Worm (Caenorhabditis elegans): ENCODE results near the gene F25D1.3.

Gene F25D1.3

DNA sequence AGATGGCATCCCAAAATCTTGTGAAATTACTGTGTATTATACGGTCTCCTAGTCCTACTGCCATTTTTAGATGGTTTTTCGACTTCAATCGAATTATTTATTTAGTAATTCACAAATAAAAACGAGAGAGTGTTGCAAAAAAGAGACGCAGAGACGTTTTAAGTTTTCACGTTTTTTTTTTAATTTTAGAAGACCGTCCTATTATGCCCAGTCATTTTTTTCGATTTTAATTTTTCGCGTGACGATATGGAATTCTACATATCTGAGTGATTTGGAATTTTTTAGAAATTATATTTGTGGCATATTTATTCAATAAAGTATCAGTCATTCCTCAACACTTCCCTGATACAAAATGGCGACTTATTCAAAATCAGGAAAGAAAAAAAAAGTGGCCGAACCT lies 31.8 kb upstream of the F25D1.3 start, which contains the start of gene C35A5.4:
Gene C35A5.4, plus strand, starts transcription at position 301 of the 400 bp plus-strand sequence.
- TF ChIP-seq scrt-1 (GFP tag; IDR thresholded peaks at IDR 0.05) (no peak), aly-1 (tag; optimal IDR thresholded peaks at IDR 0.05) (no peak), ama-1 (optimal IDR thresholded peaks at IDR 0.05) (no peak), hmg-4 (GFP tag; optimal IDR thresholded peaks at IDR 0.05) (no peak), sea-1 (GFP tag; conservative IDR thresholded peaks at IDR 0.05) (no peak), hnd-1 (tag; optimal IDR thresholded peaks at IDR 0.05) (no peak), flt-1 (GFP tag; IDR thresholded peaks at IDR 0.05) (no peak)

DNA sequence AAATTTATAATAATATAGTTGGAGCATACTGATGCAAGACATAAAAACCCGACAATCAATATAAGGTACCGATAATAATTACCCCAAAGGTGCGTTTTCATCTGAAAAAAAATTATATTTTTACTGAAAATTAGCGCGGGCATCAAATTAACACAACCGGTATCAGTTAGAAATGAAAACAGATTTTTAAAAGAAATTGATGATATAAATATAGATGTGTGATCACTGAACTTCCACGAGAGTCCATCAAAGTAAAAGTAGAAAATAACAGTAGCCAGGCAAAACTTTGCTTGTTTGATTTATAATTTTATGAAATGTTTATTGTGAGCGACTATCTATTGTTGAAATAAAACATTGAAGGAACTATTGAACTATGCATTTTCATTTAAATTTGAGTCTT lies 27.2 kb upstream of the F25D1.3 start, which contains the start of gene C35A5.3:
Gene C35A5.3, minus strand, starts transcription at position 101 of the 400 bp plus-strand sequence.
- TF ChIP-seq sea-1 (GFP tag; conservative IDR thresholded peaks at IDR 0.05) (no peak), tra-4 (tag; optimal IDR thresholded peaks at IDR 0.05) (no peak), hmg-4 (GFP tag; optimal IDR thresholded peaks at IDR 0.05) (no peak), tbx-37 (GFP tag; conservative IDR thresholded peaks at IDR 0.05) (no peak), ceh-13 (GFP tag; optimal IDR thresholded peaks at IDR 0.05) (no peak), pes-1 (GFP tag; IDR thresholded peaks at IDR 0.05) (no peak), ama-1 (optimal IDR thresholded peaks at IDR 0.05) (no peak), F13C5.2 (tag; optimal IDR thresholded peaks at IDR 0.05) (no peak), tbx-11 (GFP tag; IDR thresholded peaks at IDR 0.05) (no peak), hmbx-1 (tag; optimal IDR thresholded peaks at IDR 0.05) (no peak), ceh-36 (tag; optimal IDR thresholded peaks at IDR 0.05) (no peak), flt-1 (GFP tag; IDR thresholded peaks at IDR 0.05) (no peak)

DNA sequence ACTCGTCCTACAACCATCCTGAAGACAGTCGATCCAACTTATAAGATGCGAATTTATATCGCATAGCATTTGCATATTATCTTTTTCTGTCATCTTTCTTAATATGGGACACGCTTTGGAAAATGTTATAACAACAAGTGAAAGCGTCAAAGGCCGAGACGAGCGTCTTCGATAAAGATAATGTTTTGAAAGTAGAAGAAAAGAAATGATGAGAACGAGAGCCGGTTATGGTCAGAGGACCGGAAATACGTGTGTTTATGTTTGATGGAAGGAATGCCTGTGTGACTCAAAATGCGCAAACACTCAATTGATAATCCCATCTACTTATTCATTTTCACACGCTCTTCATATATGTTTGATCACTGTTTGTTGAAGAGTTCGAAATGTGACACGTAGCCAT lies 25.5 kb upstream of the F25D1.3 start, which contains the start of gene C35A5.11:
Gene C35A5.11, minus strand, starts transcription at position 101 of the 400 bp plus-strand sequence.
- TF ChIP-seq sea-1 (GFP tag; conservative IDR thresholded peaks at IDR 0.05): no peak
- no peak for TF ChIP-seq F13C5.2 (tag; optimal IDR thresholded peaks at IDR 0.05)
- TF ChIP-seq ceh-36 (tag; optimal IDR thresholded peaks at IDR 0.05): no peak
- TF ChIP-seq ama-1 (optimal IDR thresholded peaks at IDR 0.05): no peak
- TF ChIP-seq tra-4 (tag; optimal IDR thresholded peaks at IDR 0.05): no peak
- TF ChIP-seq hmbx-1 (tag; optimal IDR thresholded peaks at IDR 0.05): no peak
- TF ChIP-seq flt-1 (GFP tag; IDR thresholded peaks at IDR 0.05): no peak
- TF ChIP-seq ceh-13 (GFP tag; optimal IDR thresholded peaks at IDR 0.05): no peak
- TF ChIP-seq B0310.2 (tag; optimal IDR thresholded peaks at IDR 0.05): no peak
- TF ChIP-seq scrt-1 (GFP tag; IDR thresholded peaks at IDR 0.05): no peak
- no peak for TF ChIP-seq aly-1 (tag; optimal IDR thresholded peaks at IDR 0.05)
- no peak for TF ChIP-seq ets-7 (tag; optimal IDR thresholded peaks at IDR 0.05)
- TF ChIP-seq pes-1 (GFP tag; IDR thresholded peaks at IDR 0.05): no peak
- TF ChIP-seq hnd-1 (tag; optimal IDR thresholded peaks at IDR 0.05): no peak
- TF ChIP-seq tbx-11 (GFP tag; IDR thresholded peaks at IDR 0.05): no peak
- TF ChIP-seq hmg-4 (GFP tag; optimal IDR thresholded peaks at IDR 0.05): no peak
- TF ChIP-seq tbx-37 (GFP tag; conservative IDR thresholded peaks at IDR 0.05): no peak

DNA sequence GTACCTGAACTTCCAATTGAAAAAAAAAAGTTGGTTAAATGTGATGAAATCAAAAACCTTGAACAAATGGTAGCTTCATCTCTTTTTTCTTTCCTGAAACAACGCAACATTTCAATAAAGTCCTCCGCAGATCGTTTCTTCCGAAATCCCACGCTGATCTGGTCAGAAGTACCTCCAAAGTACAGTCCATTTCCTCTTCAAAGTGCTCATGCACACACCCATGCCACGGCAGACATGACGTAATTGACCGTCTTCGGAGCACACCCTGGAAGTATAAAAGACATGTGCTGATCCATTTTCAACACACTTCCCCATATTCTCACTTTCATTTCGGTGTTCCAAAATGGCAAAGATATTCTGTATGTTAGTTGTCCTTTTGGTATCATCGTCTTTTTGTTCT lies 24.6 kb upstream of the F25D1.3 start, which contains the start of gene C35A5.10:
Gene C35A5.10, plus strand, starts transcription at position 301 of the 400 bp plus-strand sequence.
- TF ChIP-seq hnd-1 (tag; optimal IDR thresholded peaks at IDR 0.05) (no peak), tbx-37 (GFP tag; conservative IDR thresholded peaks at IDR 0.05) (no peak), ceh-36 (tag; optimal IDR thresholded peaks at IDR 0.05) (no peak), pes-1 (GFP tag; IDR thresholded peaks at IDR 0.05) (no peak), ets-7 (tag; optimal IDR thresholded peaks at IDR 0.05) (no peak), tra-4 (tag; optimal IDR thresholded peaks at IDR 0.05) (no peak), B0310.2 (tag; optimal IDR thresholded peaks at IDR 0.05) (no peak), hmg-4 (GFP tag; optimal IDR thresholded peaks at IDR 0.05) (no peak), ceh-13 (GFP tag; optimal IDR thresholded peaks at IDR 0.05) (no peak), scrt-1 (GFP tag; IDR thresholded peaks at IDR 0.05) (no peak), F13C5.2 (tag; optimal IDR thresholded peaks at IDR 0.05) (no peak), tbx-11 (GFP tag; IDR thresholded peaks at IDR 0.05) (no peak), ama-1 (optimal IDR thresholded peaks at IDR 0.05) (no peak), flt-1 (GFP tag; IDR thresholded peaks at IDR 0.05) (no peak), aly-1 (tag; optimal IDR thresholded peaks at IDR 0.05) (no peak)

DNA sequence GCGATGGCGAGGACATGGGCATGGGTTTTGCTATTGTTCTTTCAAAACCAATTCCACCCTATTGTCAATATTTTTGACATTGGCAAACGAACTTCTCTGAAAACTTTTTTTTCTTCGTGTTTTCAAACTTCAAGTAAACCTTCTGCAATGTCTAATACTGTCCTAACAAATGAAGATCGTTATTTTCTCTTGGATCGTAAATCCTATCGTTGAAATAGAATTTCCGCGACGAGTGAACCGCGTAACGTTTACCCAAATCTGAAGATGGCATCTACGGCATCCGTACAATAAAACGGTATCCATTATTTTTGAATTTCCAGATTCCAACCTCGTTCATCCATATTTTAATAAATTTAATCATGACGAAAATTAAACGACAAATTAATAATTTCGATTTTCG lies 23.0 kb upstream of the F25D1.3 start, which contains the start of gene C35A5.5:
Gene C35A5.5, plus strand, starts transcription at position 301 of the 400 bp plus-strand sequence.
- TF ChIP-seq tra-4 (tag; optimal IDR thresholded peaks at IDR 0.05): no peak
- no peak for TF ChIP-seq hnd-1 (tag; optimal IDR thresholded peaks at IDR 0.05)
- TF ChIP-seq ama-1 (optimal IDR thresholded peaks at IDR 0.05): no peak
- TF ChIP-seq sea-1 (GFP tag; conservative IDR thresholded peaks at IDR 0.05): no peak
- no peak for TF ChIP-seq scrt-1 (GFP tag; IDR thresholded peaks at IDR 0.05)
- no peak for TF ChIP-seq pes-1 (GFP tag; IDR thresholded peaks at IDR 0.05)
- no peak for TF ChIP-seq tbx-37 (GFP tag; conservative IDR thresholded peaks at IDR 0.05)
- no peak for TF ChIP-seq B0310.2 (tag; optimal IDR thresholded peaks at IDR 0.05)
- TF ChIP-seq aly-1 (tag; optimal IDR thresholded peaks at IDR 0.05): no peak
- no peak for TF ChIP-seq hmg-4 (GFP tag; optimal IDR thresholded peaks at IDR 0.05)
- no peak for TF ChIP-seq hmbx-1 (tag; optimal IDR thresholded peaks at IDR 0.05)
- no peak for TF ChIP-seq flt-1 (GFP tag; IDR thresholded peaks at IDR 0.05)
- no peak for TF ChIP-seq F13C5.2 (tag; optimal IDR thresholded peaks at IDR 0.05)
- TF ChIP-seq ceh-36 (tag; optimal IDR thresholded peaks at IDR 0.05): no peak
- no peak for TF ChIP-seq ets-7 (tag; optimal IDR thresholded peaks at IDR 0.05)
- TF ChIP-seq tbx-11 (GFP tag; IDR thresholded peaks at IDR 0.05): no peak
- no peak for TF ChIP-seq ceh-13 (GFP tag; optimal IDR thresholded peaks at IDR 0.05)

DNA sequence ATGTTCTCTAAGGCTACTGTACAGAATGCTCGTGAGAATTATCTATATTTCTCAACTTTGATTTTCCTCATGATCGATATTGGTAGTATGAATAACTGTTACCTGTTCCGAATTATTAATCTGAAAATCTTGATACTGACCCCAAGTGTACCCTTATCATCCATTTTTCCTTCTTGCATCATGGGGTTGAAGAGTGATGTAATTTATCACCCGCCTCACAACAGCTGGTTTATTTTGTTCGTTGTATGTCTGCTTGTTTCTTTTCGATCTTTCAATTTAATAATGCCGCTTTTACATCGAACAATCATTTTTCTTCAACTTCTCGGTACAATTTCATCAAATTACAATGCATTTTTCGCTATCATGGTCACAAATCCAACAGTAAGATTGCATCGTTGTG lies 19.7 kb upstream of the F25D1.3 start, which contains the start of gene C35A5.6:
Gene C35A5.6, plus strand, starts transcription at position 283 of the 400 bp plus-strand sequence.
- TF ChIP-seq hmg-4 (GFP tag; optimal IDR thresholded peaks at IDR 0.05) (no peak), ceh-36 (tag; optimal IDR thresholded peaks at IDR 0.05) (no peak), aly-1 (tag; optimal IDR thresholded peaks at IDR 0.05) (no peak), flt-1 (GFP tag; IDR thresholded peaks at IDR 0.05) (no peak), B0310.2 (tag; optimal IDR thresholded peaks at IDR 0.05) (no peak), tbx-11 (GFP tag; IDR thresholded peaks at IDR 0.05) (no peak), scrt-1 (GFP tag; IDR thresholded peaks at IDR 0.05) (no peak), tbx-37 (GFP tag; conservative IDR thresholded peaks at IDR 0.05) (no peak), ceh-13 (GFP tag; optimal IDR thresholded peaks at IDR 0.05) (no peak), hmbx-1 (tag; optimal IDR thresholded peaks at IDR 0.05) (no peak)

DNA sequence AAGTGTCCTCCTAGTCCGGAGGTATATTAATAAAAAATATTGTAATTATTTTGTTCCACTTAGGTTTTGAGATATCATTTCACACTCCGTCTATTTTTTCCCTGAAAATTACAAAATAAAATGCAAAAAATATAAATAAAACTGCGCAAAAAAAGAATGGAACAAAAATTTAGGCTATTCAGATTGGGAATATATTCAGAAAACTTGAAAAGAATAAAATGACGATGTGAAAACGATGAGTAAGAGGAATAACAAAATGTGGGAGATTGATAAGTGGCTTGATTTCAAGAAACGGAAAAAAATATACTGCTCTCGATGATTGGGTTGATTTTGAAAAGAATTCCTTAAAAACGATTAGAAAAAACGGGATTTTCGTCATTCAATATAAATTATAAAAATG lies 14.3 kb upstream of the F25D1.3 start, which contains the start of gene dmsr-8:
Gene dmsr-8, minus strand, starts transcription at position 101 of the 400 bp plus-strand sequence.
- no peak for TF ChIP-seq hmg-4 (GFP tag; optimal IDR thresholded peaks at IDR 0.05)
- no peak for TF ChIP-seq ceh-13 (GFP tag; optimal IDR thresholded peaks at IDR 0.05)
- no peak for TF ChIP-seq ceh-36 (tag; optimal IDR thresholded peaks at IDR 0.05)
- TF ChIP-seq tbx-37 (GFP tag; conservative IDR thresholded peaks at IDR 0.05): no peak
- no peak for TF ChIP-seq tbx-11 (GFP tag; IDR thresholded peaks at IDR 0.05)
- no peak for TF ChIP-seq ama-1 (optimal IDR thresholded peaks at IDR 0.05)
- TF ChIP-seq tra-4 (tag; optimal IDR thresholded peaks at IDR 0.05): no peak
- no peak for TF ChIP-seq hmbx-1 (tag; optimal IDR thresholded peaks at IDR 0.05)
- no peak for TF ChIP-seq B0310.2 (tag; optimal IDR thresholded peaks at IDR 0.05)
- no peak for TF ChIP-seq flt-1 (GFP tag; IDR thresholded peaks at IDR 0.05)
- no peak for TF ChIP-seq ets-7 (tag; optimal IDR thresholded peaks at IDR 0.05)
- TF ChIP-seq sea-1 (GFP tag; conservative IDR thresholded peaks at IDR 0.05): no peak
- no peak for TF ChIP-seq hnd-1 (tag; optimal IDR thresholded peaks at IDR 0.05)
- no peak for TF ChIP-seq pes-1 (GFP tag; IDR thresholded peaks at IDR 0.05)
- no peak for TF ChIP-seq aly-1 (tag; optimal IDR thresholded peaks at IDR 0.05)
- TF ChIP-seq F13C5.2 (tag; optimal IDR thresholded peaks at IDR 0.05): no peak
- no peak for TF ChIP-seq scrt-1 (GFP tag; IDR thresholded peaks at IDR 0.05)
